Fruit fly (Drosophila melanogaster) whole organism, prepupa: ENCODE measurements around the gene naz.

Experiments used
- Blimp-1 ChIP-seq: fragments of 200-800 bp; sonication (Bioruptor generic); optimal IDR thresholded peaks from 3 replicates; lab custom pipeline; 2017; ENCODE audit warnings: missing biosample characterization, missing genetic modification characterization, mild to moderate bottlenecking, moderate library complexity, missing genetic modification reagents
- CG15336 ChIP-seq: fragments of 200-800 bp; sonication (Bioruptor generic); IDR thresholded peaks from 2 replicates; pipeline ENCODE4 v1.3.6; 2022; ENCODE audit warnings: missing biosample characterization, missing genetic modification characterization
- CG8319 ChIP-seq: fragments of 200-800 bp; sonication (Bioruptor generic); optimal IDR thresholded peaks from 3 replicates; lab custom pipeline; 2016; ENCODE audit warnings: missing biosample characterization, missing genetic modification characterization
- dsx ChIP-seq: fragments of 200-800 bp; optimal IDR thresholded peaks from 3 replicates; lab custom pipeline; 2019; ENCODE audit warnings: missing biosample characterization, mild to moderate bottlenecking, missing genetic modification characterization, moderate library complexity; ENCODE audit not compliant: poor library complexity, severe bottlenecking
- topi ChIP-seq: fragments of 200-800 bp; sonication (Bioruptor generic); optimal IDR thresholded peaks from 3 replicates; lab custom pipeline; 2016; ENCODE audit warnings: missing biosample characterization, missing genetic modification characterization

dm6 chr3R:18338493-18338892 is 9.8 kb upstream of the naz start:
- no peak for TF ChIP-seq CG15336
- TF ChIP-seq Blimp-1, result no peak
- TF ChIP-seq dsx (GFP tag; lab: Kevin White, UChicago), result no peak
- TF ChIP-seq topi (GFP tag; lab: Kevin White, UChicago), result no peak
- TF ChIP-seq CG8319 (GFP tag; lab: Kevin White, UChicago), result no peak
